Worm (Caenorhabditis elegans) whole organism, early embryonic: ENCODE results near the gene srd-46.

Experiments used
- B0310.2 ChIP-seq: sonication (generic microtip); optimal IDR thresholded peaks from 2 replicates; lab custom pipeline; 2016; ENCODE audit warnings: mild to moderate bottlenecking, missing genetic modification characterization, missing compliant biosample characterization
- F13C5.2 ChIP-seq: sonication (generic microtip); optimal IDR thresholded peaks from 2 replicates; lab custom pipeline; 2017; ENCODE audit warnings: mild to moderate bottlenecking, missing genetic modification characterization, inconsistent platforms, missing compliant biosample characterization
- ama-1 ChIP-seq: fragments of 150-350 bp; optimal IDR thresholded peaks from 2 replicates; lab custom pipeline; 2014
- ceh-13 ChIP-seq: fragments of 200-800 bp; sonication (Bioruptor generic); optimal IDR thresholded peaks from 2 replicates; lab custom pipeline; 2018; ENCODE audit warnings: mild to moderate bottlenecking, missing genetic modification characterization, missing compliant biosample characterization
- flt-1 ChIP-seq: fragments of 200-800 bp; sonication (Bioruptor generic); IDR thresholded peaks from 2 replicates; pipeline ENCODE4 v1.3.6; 2022; ENCODE audit warnings: missing genetic modification characterization, missing compliant biosample characterization
- hmbx-1 ChIP-seq: sonication (generic microtip); optimal IDR thresholded peaks from 2 replicates; lab custom pipeline; 2016; ENCODE audit warnings: mild to moderate bottlenecking, missing genetic modification characterization, missing compliant biosample characterization
- hmg-4 ChIP-seq: fragments of 200-800 bp; sonication (Bioruptor generic); optimal IDR thresholded peaks from 2 replicates; lab custom pipeline; 2018; ENCODE audit warnings: mild to moderate bottlenecking, missing genetic modification characterization, missing compliant biosample characterization
- sea-1 ChIP-seq: fragments of 200-800 bp; sonication (Bioruptor generic); conservative IDR thresholded peaks from 2 replicates; pipeline ENCODE4 v1.3.6; 2022; ENCODE audit warnings: missing genetic modification characterization, missing compliant biosample characterization
- tbx-11 ChIP-seq: fragments of 200-800 bp; sonication (Bioruptor generic); IDR thresholded peaks from 2 replicates; pipeline ENCODE4 v1.3.6; 2022; ENCODE audit warnings: missing genetic modification characterization, missing compliant biosample characterization
- tra-4 ChIP-seq: sonication (generic microtip); optimal IDR thresholded peaks from 2 replicates; lab custom pipeline; 2017; ENCODE audit warnings: missing genetic modification characterization, missing compliant biosample characterization

ce11 chrX:12298324-12298723 lies 33.6 kb upstream of the srd-46 start, which contains the start of gene W06D11.3:
- TF ChIP-seq F13C5.2 (tag; lab: Kevin White, UChicago) (no peak), ama-1 (no peak), hmg-4 (GFP tag; lab: Kevin White, UChicago) (no peak), flt-1 (GFP tag; lab: Robert Waterston, UW) (no peak), hmbx-1 (no peak), tra-4 (tag; lab: Kevin White, UChicago) (no peak), tbx-11 (GFP tag; lab: Robert Waterston, UW) (no peak), ceh-13 (GFP tag; lab: Kevin White, UChicago) (no peak), B0310.2 (no peak), sea-1 (GFP tag; lab: Robert Waterston, UW) (no peak)
